Worm (Caenorhabditis elegans) whole organism, L3 larva: ENCODE measurements around the gene irld-3.

Source experiments
- ZK546.5 ChIP-seq: sonication (generic microtip); optimal IDR thresholded peaks from 2 replicates; lab custom pipeline; 2017; ENCODE audit warnings: missing biosample characterization, missing genetic modification characterization
- ama-1 ChIP-seq: fragments of 150-350 bp; optimal IDR thresholded peaks from 2 replicates; lab custom pipeline; 2018
- ceh-16 ChIP-seq: sonication (generic microtip); optimal IDR thresholded peaks from 2 replicates; lab custom pipeline; 2017; ENCODE audit warnings: missing biosample characterization, missing genetic modification characterization
- ceh-28 ChIP-seq: fragments of 150-350 bp; optimal IDR thresholded peaks from 2 replicates; lab custom pipeline; 2014; ENCODE audit warnings: missing biosample characterization, missing genetic modification reagents, missing genetic modification characterization
- ceh-82 ChIP-seq: fragments of 150-350 bp; optimal IDR thresholded peaks from 2 replicates; lab custom pipeline; 2014; ENCODE audit warnings: missing biosample characterization, missing genetic modification characterization
- ceh-9 ChIP-seq: sonication (generic microtip); optimal IDR thresholded peaks from 2 replicates; lab custom pipeline; 2018; ENCODE audit warnings: missing biosample characterization, missing genetic modification characterization
- daf-12 ChIP-seq: fragments of 150-350 bp; optimal IDR thresholded peaks from 2 replicates; lab custom pipeline; 2014; ENCODE audit warnings: missing biosample characterization, missing genetic modification reagents, missing genetic modification characterization
- egl-5 ChIP-seq: fragments of 150-350 bp; optimal IDR thresholded peaks from 2 replicates; lab custom pipeline; 2017; ENCODE audit warnings: missing biosample characterization, missing genetic modification reagents, missing genetic modification characterization, inconsistent platforms
- elt-3 ChIP-seq, 3 experiments: fragments of 150-350 bp in 1 of 3; sonication (generic microtip) in 2 of 3; optimal IDR thresholded peaks; 2 replicates in 2 of 3; 4 replicates in 1 of 3; lab custom pipeline; 2014 to 2017; ENCODE audit warnings: missing biosample characterization in 3 of 3, missing genetic modification characterization in 3 of 3
- eor-1 ChIP-seq, 2 experiments: fragments of 150-350 bp; optimal IDR thresholded peaks; 2 replicates each; lab custom pipeline; 2014 to 2018; ENCODE audit warnings: missing biosample characterization in 2 of 2, missing genetic modification characterization in 2 of 2
- fkh-10 ChIP-seq: sonication (generic microtip); optimal IDR thresholded peaks from 2 replicates; lab custom pipeline; 2017; ENCODE audit warnings: missing biosample characterization, missing genetic modification reagents, missing genetic modification characterization
- fkh-2 ChIP-seq: fragments of 150-350 bp; optimal IDR thresholded peaks from 2 replicates; lab custom pipeline; 2014; ENCODE audit warnings: missing biosample characterization, missing genetic modification reagents, missing genetic modification characterization
- fos-1 ChIP-seq: fragments of 150-350 bp; optimal IDR thresholded peaks from 2 replicates; lab custom pipeline; 2014; ENCODE audit warnings: missing biosample characterization, missing genetic modification characterization
- hmg-11 ChIP-seq: sonication (generic microtip); optimal IDR thresholded peaks from 2 replicates; lab custom pipeline; 2016; ENCODE audit warnings: missing genetic modification characterization, missing compliant biosample characterization
- jun-1 ChIP-seq: fragments of 150-350 bp; optimal IDR thresholded peaks from 2 replicates; lab custom pipeline; 2014; ENCODE audit warnings: missing biosample characterization, missing genetic modification reagents, missing genetic modification characterization
- lin-15B ChIP-seq: fragments of 150-350 bp; optimal IDR thresholded peaks from 2 replicates; lab custom pipeline; 2014; ENCODE audit warnings: missing biosample characterization, missing genetic modification characterization
- lin-39 ChIP-seq: fragments of 150-350 bp; optimal IDR thresholded peaks from 2 replicates; lab custom pipeline; 2018; ENCODE audit warnings: missing biosample characterization, missing genetic modification reagents, missing genetic modification characterization
- mml-1 ChIP-seq: fragments of 150-350 bp; sonication (generic microtip); optimal IDR thresholded peaks from 3 replicates; lab custom pipeline; 2014; ENCODE audit warnings: missing biosample characterization, missing genetic modification characterization
- nfya-1 ChIP-seq: sonication (generic microtip); optimal IDR thresholded peaks from 2 replicates; lab custom pipeline; 2017; ENCODE audit warnings: missing genetic modification characterization, mild to moderate bottlenecking, missing compliant biosample characterization, antibody characterized with exemption, moderate library complexity; ENCODE audit not compliant: insufficient read depth
- nhr-12 ChIP-seq: fragments of 150-350 bp; optimal IDR thresholded peaks from 2 replicates; lab custom pipeline; 2014; ENCODE audit warnings: missing biosample characterization, missing genetic modification characterization
- nhr-23 ChIP-seq: fragments of 150-350 bp; optimal IDR thresholded peaks from 2 replicates; lab custom pipeline; 2014; ENCODE audit warnings: missing biosample characterization, missing genetic modification reagents, missing genetic modification characterization
- nhr-237 ChIP-seq: fragments of 150-350 bp; optimal IDR thresholded peaks from 2 replicates; lab custom pipeline; 2014; ENCODE audit warnings: missing biosample characterization, missing genetic modification characterization
- nhr-25 ChIP-seq: sonication (generic microtip); optimal IDR thresholded peaks from 2 replicates; lab custom pipeline; 2017; ENCODE audit warnings: missing biosample characterization, missing genetic modification characterization
- nhr-43 ChIP-seq: sonication (generic microtip); optimal IDR thresholded peaks from 2 replicates; lab custom pipeline; 2016; ENCODE audit warnings: mild to moderate bottlenecking, missing genetic modification characterization, missing compliant biosample characterization; ENCODE audit not compliant: poor library complexity, severe bottlenecking
- nhr-67 ChIP-seq: fragments of 150-350 bp; optimal IDR thresholded peaks from 2 replicates; lab custom pipeline; 2014; ENCODE audit warnings: missing biosample characterization, missing genetic modification characterization
- nhr-76 ChIP-seq: fragments of 150-350 bp; sonication (generic microtip); optimal IDR thresholded peaks from 5 replicates; lab custom pipeline; 2014; ENCODE audit warnings: missing biosample characterization, missing genetic modification characterization
- nhr-77 ChIP-seq: fragments of 150-350 bp; optimal IDR thresholded peaks from 2 replicates; lab custom pipeline; 2014; ENCODE audit warnings: missing biosample characterization, missing genetic modification characterization
- pqm-1 ChIP-seq: fragments of 150-350 bp; optimal IDR thresholded peaks from 2 replicates; lab custom pipeline; 2017; ENCODE audit warnings: missing biosample characterization, missing genetic modification characterization, inconsistent platforms
- skn-1 ChIP-seq: fragments of 150-350 bp; optimal IDR thresholded peaks from 2 replicates; lab custom pipeline; 2014; ENCODE audit warnings: missing biosample characterization, missing genetic modification characterization
- unc-39 ChIP-seq: sonication (generic microtip); optimal IDR thresholded peaks from 4 replicates; lab custom pipeline; 2017; ENCODE audit warnings: missing biosample characterization, missing genetic modification characterization
- zag-1 ChIP-seq: fragments of 150-350 bp; optimal IDR thresholded peaks from 2 replicates; lab custom pipeline; 2014; ENCODE audit warnings: missing biosample characterization, missing genetic modification characterization
- ztf-11 ChIP-seq: fragments of 150-350 bp; optimal IDR thresholded peaks from 2 replicates; lab custom pipeline; 2014; ENCODE audit warnings: missing biosample characterization, missing genetic modification characterization
- ztf-4 ChIP-seq: fragments of 150-350 bp; optimal IDR thresholded peaks from 2 replicates; lab custom pipeline; 2014; ENCODE audit warnings: missing biosample characterization, missing genetic modification characterization

irld-3 gene

DNA sequence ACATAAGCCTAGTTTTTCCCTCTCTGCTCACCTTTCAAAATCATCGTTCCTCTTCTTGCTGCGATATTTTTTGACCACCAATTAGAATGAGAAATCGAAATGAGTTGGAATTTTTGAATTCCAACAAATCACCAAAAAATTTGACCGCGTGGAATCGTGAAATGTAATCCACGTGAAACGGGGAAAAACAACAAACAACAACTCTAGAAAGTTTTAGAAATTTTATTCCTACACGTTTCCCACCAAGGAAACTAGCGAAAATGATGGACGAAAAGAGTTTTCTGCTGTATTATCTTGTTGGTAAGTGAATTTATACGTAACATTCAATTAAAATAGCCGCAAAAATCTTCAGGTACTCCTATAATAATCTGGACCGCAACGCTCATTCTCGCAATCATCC lies at the start of gene irld-3, which contains the start of gene F02C9.1:
irld-3 (minus strand) TSS at position 101 of the 400 bp plus-strand sequence.
F02C9.1 (plus strand) TSS at position 216 of the 400 bp plus-strand sequence.
- TF ChIP-seq elt-3 (tag; optimal IDR thresholded peaks at IDR 0.05; lab: Kevin White, UChicago) (no peak), ceh-16 (tag; lab: Kevin White, UChicago) (no peak), nhr-43 (no peak), hmg-11 (tag; lab: Kevin White, UChicago) (no peak), nfya-1 (tag; lab: Kevin White, UChicago) (no peak), ceh-9 (tag; lab: Kevin White, UChicago) (no peak), nhr-237 (tag; lab: Kevin White, UChicago) (no peak), ztf-4 (no peak), ceh-82 (no peak), ceh-28 (tag; lab: Kevin White, UChicago) (no peak), daf-12 (tag; lab: Kevin White, UChicago) (no peak)

DNA sequence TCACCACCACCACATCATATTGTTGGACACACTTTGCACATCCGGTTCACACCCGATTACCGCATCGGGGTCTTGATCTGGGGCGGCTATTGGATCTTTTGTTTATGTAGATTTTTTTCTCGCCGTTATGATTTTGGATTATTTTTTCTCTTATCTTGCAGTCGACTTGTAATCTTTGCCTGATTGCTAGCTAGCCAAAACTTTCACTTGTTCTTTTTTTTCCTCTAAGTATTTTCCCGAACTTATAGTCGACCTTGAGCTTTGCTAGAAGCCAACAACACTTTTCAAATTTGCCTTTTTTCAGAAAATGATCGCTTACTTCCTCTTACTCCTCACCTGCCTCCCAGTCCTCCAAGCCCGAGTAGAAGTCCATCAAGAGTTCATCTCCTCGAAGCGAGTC lies 49.7 kb upstream of the irld-3 start, which contains the start of gene lag-2:
lag-2 (plus strand) TSS at position 301 of the 400 bp plus-strand sequence.
- no peak for TF ChIP-seq unc-39 (tag; lab: Kevin White, UChicago)
- no peak for TF ChIP-seq nhr-67 (tag; lab: Kevin White, UChicago)
- no peak for TF ChIP-seq fkh-10 (GFP tag; lab: Kevin White, UChicago)
- no peak for TF ChIP-seq nhr-76 (tag; lab: Kevin White, UChicago)
- TF ChIP-seq jun-1 (tag; lab: Kevin White, UChicago) = no peak
- TF ChIP-seq nhr-12 (tag; lab: Kevin White, UChicago) = no peak
- no peak for TF ChIP-seq ama-1 (lab: Kevin White, UChicago)
- TF ChIP-seq lin-39 (tag; lab: Kevin White, UChicago) = no peak
- TF ChIP-seq nfya-1 (tag; lab: Kevin White, UChicago) = no peak
- TF ChIP-seq nhr-77 (tag; lab: Kevin White, UChicago) = no peak
- no peak for TF ChIP-seq eor-1 (tag; optimal IDR thresholded peaks at IDR 0.05; lab: Kevin White, UChicago)
- TF ChIP-seq ztf-4 = no peak
- TF ChIP-seq nhr-237 (tag; lab: Kevin White, UChicago) = no peak
- no peak for TF ChIP-seq ceh-28 (tag; lab: Kevin White, UChicago)
- TF ChIP-seq zag-1 (tag; lab: Kevin White, UChicago) = no peak
- no peak for TF ChIP-seq nhr-43
- TF ChIP-seq ceh-9 (tag; lab: Kevin White, UChicago) = no peak
- no peak for TF ChIP-seq lin-15B (tag; lab: Kevin White, UChicago)
- TF ChIP-seq nhr-25 = no peak
- no peak for TF ChIP-seq ceh-82

DNA sequence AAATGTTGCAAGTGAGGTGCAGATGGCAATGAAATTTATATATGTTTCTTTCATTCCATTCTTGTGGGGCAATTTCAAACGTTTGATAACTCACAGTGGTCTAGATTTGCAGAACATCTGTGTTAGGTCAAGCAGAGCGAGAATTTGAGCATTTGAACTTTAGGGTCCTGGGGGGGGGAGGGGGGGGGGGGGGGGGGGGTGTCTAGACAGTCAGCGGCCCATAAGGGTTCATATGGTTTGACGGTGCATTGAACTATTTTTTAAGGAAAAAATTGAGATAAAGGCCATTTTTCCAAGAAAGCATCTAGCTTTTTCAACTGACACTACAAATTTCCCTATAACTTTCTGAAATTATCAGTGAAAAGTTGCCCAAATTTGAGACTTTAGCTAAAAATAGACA lies 47.5 kb upstream of the irld-3 start:
- no peak for TF ChIP-seq zag-1 (tag; lab: Kevin White, UChicago)
- no peak for TF ChIP-seq jun-1 (tag; lab: Kevin White, UChicago)
- no peak for TF ChIP-seq skn-1
- TF ChIP-seq fos-1 (tag; lab: Kevin White, UChicago) = no peak
- TF ChIP-seq ztf-11 = no peak
- TF ChIP-seq nhr-25 = no peak
- no peak for TF ChIP-seq nhr-43
- TF ChIP-seq ceh-82 = no peak
- no peak for TF ChIP-seq nfya-1 (tag; lab: Kevin White, UChicago)

DNA sequence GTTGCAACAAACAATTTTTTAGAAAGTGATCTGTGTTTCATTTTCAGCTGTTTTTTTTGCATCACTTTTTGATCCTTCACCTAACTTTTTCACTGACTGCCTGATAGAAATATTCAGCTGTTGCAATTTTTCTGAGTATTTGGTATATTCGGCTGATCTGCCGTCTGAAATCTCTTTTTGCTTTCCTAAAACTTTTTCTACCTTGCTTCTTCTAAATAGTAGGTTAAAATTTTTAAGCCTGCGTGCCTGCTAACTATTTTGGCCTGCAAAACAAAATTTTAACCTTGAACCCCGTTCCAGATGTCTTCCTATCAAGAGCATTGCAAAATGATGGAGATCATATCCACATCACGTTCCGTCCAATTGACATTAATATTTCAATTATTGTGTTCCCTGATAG lies 37.8 kb upstream of the irld-3 start, which contains the start of gene srab-8:
srab-8 (plus strand) TSS at position 301 of the 400 bp plus-strand sequence.
- no peak for TF ChIP-seq ceh-82
- no peak for TF ChIP-seq nfya-1 (tag; lab: Kevin White, UChicago)
- TF ChIP-seq pqm-1 = no peak
- no peak for TF ChIP-seq ZK546.5 (tag; lab: Kevin White, UChicago)
- TF ChIP-seq fkh-2 (tag; lab: Kevin White, UChicago) = no peak
- TF ChIP-seq nhr-25 = no peak
- no peak for TF ChIP-seq ama-1 (lab: Kevin White, UChicago)
- no peak for TF ChIP-seq mml-1 (tag; lab: Kevin White, UChicago)

DNA sequence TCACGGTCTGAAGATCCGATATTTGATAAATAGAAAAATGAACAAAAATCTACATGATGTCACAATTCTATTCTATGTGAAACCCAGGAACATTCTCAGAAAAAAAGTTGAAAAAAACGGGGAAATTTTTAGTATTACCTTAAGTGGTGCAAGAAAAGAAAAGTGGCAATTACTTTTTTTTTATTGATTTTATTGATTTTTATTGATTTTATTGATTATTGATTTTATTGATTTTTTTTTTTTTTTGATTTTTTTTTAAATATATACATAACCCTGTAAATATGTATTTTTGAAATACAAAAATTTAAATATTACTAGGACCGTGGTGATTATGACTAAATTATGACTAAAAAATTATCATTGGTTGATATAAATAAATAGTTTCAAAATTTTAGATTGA lies 33.2 kb upstream of the irld-3 start:
- peak; percentile 89 for TF ChIP-seq ceh-28 (tag; lab: Kevin White, UChicago)
- TF ChIP-seq daf-12 (tag; lab: Kevin White, UChicago) = no peak
- TF ChIP-seq, all 47 proteins: peak for 1

DNA sequence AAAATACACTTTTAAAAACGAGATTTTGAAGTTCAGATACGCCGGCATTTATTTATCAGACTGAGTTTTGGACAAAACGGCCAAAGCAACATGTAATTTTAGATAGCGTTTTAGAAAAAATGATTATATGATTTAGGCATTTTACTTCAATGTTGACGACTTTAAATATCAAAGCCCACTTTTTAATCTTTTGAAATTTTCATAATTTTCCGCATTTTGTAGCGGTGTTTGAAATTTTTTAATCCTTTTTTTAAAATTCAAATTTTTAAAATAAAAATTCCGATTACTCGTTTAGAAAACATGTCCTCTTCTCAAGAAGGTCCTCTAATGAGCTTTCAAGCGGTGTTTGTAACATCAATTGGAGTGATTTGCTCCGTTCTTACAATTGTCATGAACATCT lies 31.4 kb upstream of the irld-3 start, which contains the start of gene srbc-6:
srbc-6 (plus strand) TSS at position 301 of the 400 bp plus-strand sequence.
- TF ChIP-seq egl-5 (tag; lab: Kevin White, UChicago) (no peak), nhr-12 (tag; lab: Kevin White, UChicago) (no peak), fkh-2 (tag; lab: Kevin White, UChicago) (no peak), nhr-23 (no peak)
